Fruit fly (Drosophila melanogaster): ENCODE data around the gene Nup154.

- TF ChIP-seq pan (optimal IDR thresholded peaks at IDR 0.05) (no peak), dsf (GFP tag; optimal IDR thresholded peaks at IDR 0.05; ENCODE audit: borderline replicate concordance) (no peak), CG32264 (GFP tag; optimal IDR thresholded peaks at IDR 0.05) (no peak), psq (GFP tag; optimal IDR thresholded peaks at IDR 0.05) (peak; percentile 45), GATAd (GFP tag; optimal IDR thresholded peaks at IDR 0.05) (no peak), foxo (GFP tag; optimal IDR thresholded peaks at IDR 0.05) (no peak), Myc (optimal IDR thresholded peaks at IDR 0.05) (no peak), h (GFP tag; optimal IDR thresholded peaks at IDR 0.05) (no peak), usp (GFP tag; optimal IDR thresholded peaks at IDR 0.05) (no peak), Dfd (GFP tag; optimal IDR thresholded peaks at IDR 0.05) (no peak), fru (GFP tag; optimal IDR thresholded peaks at IDR 0.05) (no peak)
Measured at dm6 chr2L:11045467-11045914, 40.9 kb downstream of the Nup154 start.

All from whole organism, wandering third instar larva.